Worm (Caenorhabditis elegans): ENCODE data around the gene coh-1.

DNA sequence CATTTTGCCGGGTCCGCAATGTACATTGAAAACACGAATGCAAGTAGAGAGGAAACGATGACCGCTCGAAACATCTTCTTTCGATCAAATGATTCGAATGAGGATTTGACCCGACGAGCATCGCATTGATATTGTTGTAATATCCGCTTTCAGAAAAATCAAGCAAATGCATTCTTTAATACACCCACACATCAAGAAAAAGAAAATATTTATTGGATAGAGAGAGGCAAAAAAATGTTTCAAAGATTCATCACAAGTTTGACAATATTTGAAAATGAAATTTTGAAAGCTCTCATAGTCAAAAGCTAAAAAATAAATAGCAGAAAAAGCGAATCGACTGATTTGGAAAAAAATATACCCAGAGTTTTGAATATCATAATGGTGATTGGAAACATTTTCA, 20.7 kb upstream of the coh-1 start, which contains the start of gene try-14:
- no peak for TF ChIP-seq nfya-1 (tag; optimal IDR thresholded peaks at IDR 0.05; ENCODE audit: borderline replicate concordance, insufficient read depth)
- no peak for TF ChIP-seq unc-62 (GFP tag; optimal IDR thresholded peaks at IDR 0.05)
- TF ChIP-seq hmg-20 (GFP tag; IDR thresholded peaks at IDR 0.05), result no peak
- no peak for TF ChIP-seq gei-17 (GFP tag; optimal IDR thresholded peaks at IDR 0.05)
- TF ChIP-seq let-526 (GFP tag; IDR thresholded peaks at IDR 0.05), result no peak
- TF ChIP-seq ama-1 (optimal IDR thresholded peaks at IDR 0.05), result no peak
- no peak for TF ChIP-seq ama-1 (GFP tag; optimal IDR thresholded peaks at IDR 0.05)
- no peak for TF ChIP-seq efl-1 (GFP tag; optimal IDR thresholded peaks at IDR 0.05)
- TF ChIP-seq snpc-4 (GFP tag; optimal IDR thresholded peaks at IDR 0.05), result no peak
- no peak for TF ChIP-seq snpc-4 (tag; optimal IDR thresholded peaks at IDR 0.05)

All from whole organism, young adult.